Worm (Caenorhabditis elegans) whole organism, L2 larva: ENCODE results near the gene F07H5.7.

Experiments
- C34F6.9 ChIP-seq: fragments of 150-350 bp; optimal IDR thresholded peaks from 2 replicates; lab custom pipeline; 2014; ENCODE audit warnings: missing biosample characterization, missing genetic modification characterization
- R02D3.7 ChIP-seq: fragments of 150-350 bp; optimal IDR thresholded peaks from 2 replicates; lab custom pipeline; 2014; ENCODE audit warnings: missing biosample characterization, missing genetic modification characterization
- ZK546.5 ChIP-seq: sonication (generic microtip); optimal IDR thresholded peaks from 2 replicates; lab custom pipeline; 2017; ENCODE audit warnings: missing biosample characterization, missing genetic modification characterization
- alr-1 ChIP-seq: fragments of 150-350 bp; optimal IDR thresholded peaks from 2 replicates; lab custom pipeline; 2014; ENCODE audit warnings: missing biosample characterization, missing genetic modification characterization
- ama-1 ChIP-seq: fragments of 150-350 bp; optimal IDR thresholded peaks from 2 replicates; lab custom pipeline; 2018; ENCODE audit warnings: inconsistent platforms
- blmp-1 ChIP-seq: sonication (generic microtip); optimal IDR thresholded peaks from 2 replicates; lab custom pipeline; 2017; ENCODE audit warnings: missing genetic modification characterization, mild to moderate bottlenecking, missing compliant biosample characterization, antibody characterized with exemption, moderate library complexity; ENCODE audit not compliant: insufficient read depth
- ceh-16 ChIP-seq: fragments of 150-350 bp; optimal IDR thresholded peaks from 2 replicates; lab custom pipeline; 2014; ENCODE audit warnings: missing biosample characterization, missing genetic modification characterization
- ceh-82 ChIP-seq: fragments of 150-350 bp; optimal IDR thresholded peaks from 2 replicates; lab custom pipeline; 2014; ENCODE audit warnings: missing biosample characterization, missing genetic modification characterization
- crh-2 ChIP-seq: sonication (generic microtip); optimal IDR thresholded peaks from 2 replicates; lab custom pipeline; 2017; ENCODE audit warnings: missing biosample characterization, missing genetic modification characterization
- dmd-4 ChIP-seq: sonication (generic microtip); optimal IDR thresholded peaks from 2 replicates; lab custom pipeline; 2017; ENCODE audit warnings: missing biosample characterization, missing genetic modification characterization
- egl-27 ChIP-seq: sonication (generic microtip); optimal IDR thresholded peaks from 3 replicates; lab custom pipeline; 2017; ENCODE audit warnings: missing biosample characterization, missing genetic modification reagents, missing genetic modification characterization
- elt-1 ChIP-seq: fragments of 150-350 bp; optimal IDR thresholded peaks from 2 replicates; lab custom pipeline; 2014; ENCODE audit warnings: missing biosample characterization, missing genetic modification characterization
- elt-3 ChIP-seq: sonication (generic microtip); optimal IDR thresholded peaks from 2 replicates; lab custom pipeline; 2017; ENCODE audit warnings: missing biosample characterization, missing genetic modification characterization
- fos-1 ChIP-seq: fragments of 150-350 bp; optimal IDR thresholded peaks from 2 replicates; lab custom pipeline; 2014; ENCODE audit warnings: missing biosample characterization, missing genetic modification characterization
- gmeb-1 ChIP-seq: fragments of 150-350 bp; optimal IDR thresholded peaks from 2 replicates; lab custom pipeline; 2014; ENCODE audit warnings: missing biosample characterization, missing genetic modification characterization
- lin-11 ChIP-seq: fragments of 150-350 bp; sonication (generic microtip); optimal IDR thresholded peaks from 2 replicates; lab custom pipeline; 2014; ENCODE audit warnings: missing biosample characterization, missing genetic modification characterization, inconsistent platforms, mixed read lengths
- lin-13 ChIP-seq: fragments of 150-350 bp; optimal IDR thresholded peaks from 2 replicates; lab custom pipeline; 2014; ENCODE audit warnings: missing biosample characterization, missing genetic modification reagents, missing genetic modification characterization
- lin-39 ChIP-seq: fragments of 150-350 bp; optimal IDR thresholded peaks from 2 replicates; lab custom pipeline; 2014; ENCODE audit warnings: missing biosample characterization, missing genetic modification reagents, missing genetic modification characterization
- mab-5 ChIP-seq: fragments of 150-350 bp; optimal IDR thresholded peaks from 2 replicates; lab custom pipeline; 2014; ENCODE audit warnings: missing biosample characterization, missing genetic modification characterization
- mbf-1 ChIP-seq: sonication (generic microtip); optimal IDR thresholded peaks from 2 replicates; lab custom pipeline; 2017; ENCODE audit warnings: missing biosample characterization, missing genetic modification characterization
- mdl-1 ChIP-seq, 2 experiments: fragments of 150-350 bp in 1 of 2; sonication (generic microtip) in 1 of 2; optimal IDR thresholded peaks; 2 replicates each; lab custom pipeline; 2017; ENCODE audit warnings: missing biosample characterization in 2 of 2, missing genetic modification characterization in 2 of 2
- nhr-10 ChIP-seq: sonication (generic microtip); optimal IDR thresholded peaks from 2 replicates; lab custom pipeline; 2017; ENCODE audit warnings: missing biosample characterization, missing genetic modification characterization
- nhr-11 ChIP-seq: fragments of 150-350 bp; optimal IDR thresholded peaks from 2 replicates; lab custom pipeline; 2014; ENCODE audit warnings: missing biosample characterization, missing genetic modification characterization
- nhr-12 ChIP-seq: fragments of 150-350 bp; optimal IDR thresholded peaks from 2 replicates; lab custom pipeline; 2014; ENCODE audit warnings: missing biosample characterization, missing genetic modification characterization
- nhr-129 ChIP-seq: fragments of 150-350 bp; optimal IDR thresholded peaks from 2 replicates; lab custom pipeline; 2014; ENCODE audit warnings: missing biosample characterization, missing genetic modification characterization
- nhr-21 ChIP-seq: fragments of 150-350 bp; optimal IDR thresholded peaks from 2 replicates; lab custom pipeline; 2014; ENCODE audit warnings: missing biosample characterization, missing genetic modification characterization
- nhr-23 ChIP-seq: fragments of 150-350 bp; optimal IDR thresholded peaks from 2 replicates; lab custom pipeline; 2014; ENCODE audit warnings: missing biosample characterization, missing genetic modification reagents, missing genetic modification characterization
- nhr-25 ChIP-seq: fragments of 150-350 bp; sonication (generic microtip); optimal IDR thresholded peaks from 3 replicates; lab custom pipeline; 2014; ENCODE audit warnings: missing biosample characterization, missing genetic modification characterization
- nhr-6 ChIP-seq: fragments of 150-350 bp; optimal IDR thresholded peaks from 2 replicates; lab custom pipeline; 2014; ENCODE audit warnings: missing biosample characterization, missing genetic modification characterization
- peb-1 ChIP-seq: fragments of 150-350 bp; optimal IDR thresholded peaks from 2 replicates; lab custom pipeline; 2014; ENCODE audit warnings: missing biosample characterization, missing genetic modification characterization
- sem-4 ChIP-seq: fragments of 150-350 bp; optimal IDR thresholded peaks from 2 replicates; lab custom pipeline; 2014; ENCODE audit warnings: missing biosample characterization, missing genetic modification reagents, missing genetic modification characterization
- skn-1 ChIP-seq: sonication (generic microtip); optimal IDR thresholded peaks from 2 replicates; lab custom pipeline; 2017; ENCODE audit warnings: missing biosample characterization, missing genetic modification characterization
- sma-3 ChIP-seq: sonication (generic microtip); optimal IDR thresholded peaks from 2 replicates; lab custom pipeline; 2016; ENCODE audit warnings: missing genetic modification reagents, missing genetic modification characterization, missing compliant biosample characterization
- sma-9 ChIP-seq, 2 experiments: fragments of 150-350 bp in 1 of 2; sonication (generic microtip) in 1 of 2; optimal IDR thresholded peaks; 2 replicates each; lab custom pipeline; 2014 to 2016; ENCODE audit warnings: missing genetic modification characterization in 2 of 2, mild to moderate bottlenecking in 1 of 2, missing biosample characterization in 1 of 2, missing compliant biosample characterization in 1 of 2, missing genetic modification reagents in 1 of 2, moderate library complexity in 1 of 2
- snpc-4 ChIP-seq: fragments of 150-350 bp; optimal IDR thresholded peaks from 2 replicates; lab custom pipeline; 2014; ENCODE audit warnings: missing biosample characterization, missing genetic modification characterization
- unc-39 ChIP-seq: fragments of 150-350 bp; optimal IDR thresholded peaks from 2 replicates; lab custom pipeline; 2014; ENCODE audit warnings: missing biosample characterization, missing genetic modification characterization
- unc-55 ChIP-seq: fragments of 150-350 bp; sonication (generic microtip); optimal IDR thresholded peaks from 3 replicates; lab custom pipeline; 2014; ENCODE audit warnings: missing biosample characterization, missing genetic modification reagents, missing genetic modification characterization
- zag-1 ChIP-seq: fragments of 150-350 bp; optimal IDR thresholded peaks from 2 replicates; lab custom pipeline; 2014; ENCODE audit warnings: missing biosample characterization, missing genetic modification characterization
- ztf-1 ChIP-seq: fragments of 200-800 bp; sonication (Bioruptor generic); conservative IDR thresholded peaks from 2 replicates; pipeline ENCODE4 v1.3.6; 2022; ENCODE audit warnings: missing genetic modification characterization, missing compliant biosample characterization
- ztf-11 ChIP-seq: sonication (generic microtip); optimal IDR thresholded peaks from 2 replicates; lab custom pipeline; 2017; ENCODE audit warnings: missing biosample characterization, missing genetic modification characterization

Gene F07H5.7

ce11 chrII:8763367-8763766, 30.6 kb downstream of the F07H5.7 start:
- TF ChIP-seq unc-39 (tag; lab: Kevin White, UChicago) (no peak), peb-1 (tag; lab: Kevin White, UChicago) (no peak), nhr-25 (tag; lab: Kevin White, UChicago) (no peak), ztf-1 (GFP tag; lab: Robert Waterston, UW) (no peak), blmp-1 (tag; lab: Kevin White, UChicago) (no peak), nhr-10 (no peak), dmd-4 (no peak), unc-55 (GFP tag; lab: Kevin White, UChicago) (no peak), lin-39 (tag; lab: Kevin White, UChicago) (no peak)

- no peak for TF ChIP-seq sma-9 (GFP tag; optimal IDR thresholded peaks at IDR 0.05; lab: Kevin White, UChicago)
- TF ChIP-seq sma-9 (tag; optimal IDR thresholded peaks at IDR 0.05; lab: Kevin White, UChicago) = no peak
- no peak for TF ChIP-seq lin-13 (GFP tag; lab: Kevin White, UChicago)
- peak; percentile 63 for TF ChIP-seq fos-1
Observed at ce11 chrII:8761739-8762138, 32.2 kb downstream of the F07H5.7 start.

ce11 chrII:8759493-8759892, 34.5 kb downstream of the F07H5.7 start, which contains the start of gene fut-1:
fut-1 (minus strand) TSS chrII:8759593.
- no peak for TF ChIP-seq nhr-12 (tag; lab: Kevin White, UChicago)
- TF ChIP-seq peb-1 (tag; lab: Kevin White, UChicago) = no peak
- TF ChIP-seq elt-3 (tag; lab: Kevin White, UChicago) = no peak
- no peak for TF ChIP-seq ceh-82 (tag; lab: Kevin White, UChicago)
- no peak for TF ChIP-seq dmd-4
- TF ChIP-seq nhr-129 (tag; lab: Kevin White, UChicago) = no peak
- no peak for TF ChIP-seq ceh-16
- no peak for TF ChIP-seq nhr-25 (tag; lab: Kevin White, UChicago)
- no peak for TF ChIP-seq R02D3.7 (tag; lab: Kevin White, UChicago)
- TF ChIP-seq sma-9 (GFP tag; optimal IDR thresholded peaks at IDR 0.05; lab: Kevin White, UChicago) = no peak
- TF ChIP-seq sma-9 (tag; optimal IDR thresholded peaks at IDR 0.05; lab: Kevin White, UChicago) = no peak
- no peak for TF ChIP-seq mab-5 (tag; lab: Kevin White, UChicago)
- no peak for TF ChIP-seq nhr-23 (tag; lab: Kevin White, UChicago)
- TF ChIP-seq nhr-21 (tag; lab: Kevin White, UChicago) = no peak
- TF ChIP-seq nhr-11 = no peak
- no peak for TF ChIP-seq ZK546.5 (tag; lab: Kevin White, UChicago)
- no peak for TF ChIP-seq snpc-4 (tag; lab: Kevin White, UChicago)
- TF ChIP-seq alr-1 = no peak
- TF ChIP-seq, all 48 proteins: peak for 0

ce11 chrII:8755270-8755669, 38.7 kb downstream of the F07H5.7 start, which contains the start of gene K08F8.7:
K08F8.7 (minus strand) TSS chrII:8755370.
- TF ChIP-seq crh-2 (no peak), sma-9 (GFP tag; optimal IDR thresholded peaks at IDR 0.05; lab: Kevin White, UChicago) (no peak), sma-9 (tag; optimal IDR thresholded peaks at IDR 0.05; lab: Kevin White, UChicago) (no peak), egl-27 (tag; lab: Kevin White, UChicago) (no peak)

ce11 chrII:8751686-8752085, 42.3 kb downstream of the F07H5.7 start, which contains the start of gene atf-2:
atf-2 (plus strand) TSS chrII:8751986.
- TF ChIP-seq ztf-11 (tag; lab: Kevin White, UChicago) (no peak), mbf-1 (tag; lab: Kevin White, UChicago) (no peak), egl-27 (tag; lab: Kevin White, UChicago) (no peak), R02D3.7 (tag; lab: Kevin White, UChicago) (no peak), peb-1 (tag; lab: Kevin White, UChicago) (no peak)

ce11 chrII:8751042-8751441, 42.9 kb downstream of the F07H5.7 start:
- TF ChIP-seq zag-1 (no peak), sma-9 (GFP tag; optimal IDR thresholded peaks at IDR 0.05; lab: Kevin White, UChicago) (peak; percentile 1), sma-9 (tag; optimal IDR thresholded peaks at IDR 0.05; lab: Kevin White, UChicago) (no peak), sem-4 (peak; percentile 88), mbf-1 (tag; lab: Kevin White, UChicago) (no peak), ztf-11 (tag; lab: Kevin White, UChicago) (no peak), lin-11 (tag; lab: Kevin White, UChicago) (no peak), C34F6.9 (tag; lab: Kevin White, UChicago) (no peak), fos-1 (peak; percentile 9), ztf-1 (GFP tag; lab: Robert Waterston, UW) (no peak), skn-1 (tag; lab: Kevin White, UChicago) (no peak), peb-1 (tag; lab: Kevin White, UChicago) (peak; percentile 5), ceh-16 (no peak), mdl-1 (tag; optimal IDR thresholded peaks at IDR 0.05; lab: Kevin White, UChicago) (peak in 1 of 2 experiments; percentile 10), sma-3 (no peak), ama-1 (lab: Kevin White, UChicago) (no peak), nhr-6 (tag; lab: Kevin White, UChicago) (no peak), lin-13 (GFP tag; lab: Kevin White, UChicago) (no peak), nhr-25 (tag; lab: Kevin White, UChicago) (peak; percentile 27), gmeb-1 (tag; lab: Kevin White, UChicago) (no peak), nhr-12 (tag; lab: Kevin White, UChicago) (no peak), lin-39 (tag; lab: Kevin White, UChicago) (no peak), unc-39 (tag; lab: Kevin White, UChicago) (no peak), unc-55 (GFP tag; lab: Kevin White, UChicago) (no peak), alr-1 (no peak), nhr-21 (tag; lab: Kevin White, UChicago) (peak; percentile 84), elt-1 (tag; lab: Kevin White, UChicago) (no peak)
